Fruit fly (Drosophila melanogaster): ENCODE measurements around the gene CG32679.

CG32679 gene

DNA sequence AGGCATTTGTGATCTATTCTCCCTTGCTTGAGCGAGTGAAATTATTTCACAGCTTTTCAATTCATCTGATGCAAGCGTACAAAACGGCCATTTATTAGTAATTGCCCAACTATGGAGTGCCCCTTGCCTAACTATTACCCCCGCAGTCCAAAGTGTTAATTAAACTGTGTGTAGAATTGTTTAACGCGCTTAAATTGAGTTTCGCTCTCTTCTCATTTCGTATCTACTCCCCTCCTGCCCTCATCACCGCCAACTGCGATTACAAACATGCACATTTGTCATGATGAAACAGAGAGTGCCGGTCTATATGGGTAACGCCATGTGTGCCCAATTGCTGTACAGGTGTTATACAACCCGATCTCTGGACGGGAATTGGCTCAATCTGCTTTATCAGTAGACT lies 2.5 kb upstream of the CG32679 start:
- no peak for TF ChIP-seq ttk (optimal IDR thresholded peaks at IDR 0.05)
- no peak for TF ChIP-seq psq (optimal IDR thresholded peaks at IDR 0.05)
- no peak for TF ChIP-seq Myc (optimal IDR thresholded peaks at IDR 0.05)
- no peak for TF ChIP-seq Sin3A (optimal IDR thresholded peaks at IDR 0.05)
- no peak for TF ChIP-seq insv (optimal IDR thresholded peaks at IDR 0.05)
- TF ChIP-seq h (optimal IDR thresholded peaks at IDR 0.05), result no peak

dm6 chrX:10369315-10369714 lies 2.0 kb upstream of the CG32679 start:
- no peak for TF ChIP-seq h (optimal IDR thresholded peaks at IDR 0.05)
- TF ChIP-seq ttk (optimal IDR thresholded peaks at IDR 0.05), result no peak

- no peak for TF ChIP-seq h (optimal IDR thresholded peaks at IDR 0.05)
- no peak for TF ChIP-seq ttk (optimal IDR thresholded peaks at IDR 0.05)
- TF ChIP-seq insv (optimal IDR thresholded peaks at IDR 0.05), result no peak
- no peak for TF ChIP-seq Myc (optimal IDR thresholded peaks at IDR 0.05)
- TF ChIP-seq Sin3A (optimal IDR thresholded peaks at IDR 0.05), result no peak
- no peak for TF ChIP-seq psq (optimal IDR thresholded peaks at IDR 0.05)
These were observed 530 bp upstream of the CG32679 start, which contains the start of gene CG17841 for dm6 chrX:10367801-10368203. TSS of gene CG17841 (plus strand) at chrX:10368052.

DNA sequence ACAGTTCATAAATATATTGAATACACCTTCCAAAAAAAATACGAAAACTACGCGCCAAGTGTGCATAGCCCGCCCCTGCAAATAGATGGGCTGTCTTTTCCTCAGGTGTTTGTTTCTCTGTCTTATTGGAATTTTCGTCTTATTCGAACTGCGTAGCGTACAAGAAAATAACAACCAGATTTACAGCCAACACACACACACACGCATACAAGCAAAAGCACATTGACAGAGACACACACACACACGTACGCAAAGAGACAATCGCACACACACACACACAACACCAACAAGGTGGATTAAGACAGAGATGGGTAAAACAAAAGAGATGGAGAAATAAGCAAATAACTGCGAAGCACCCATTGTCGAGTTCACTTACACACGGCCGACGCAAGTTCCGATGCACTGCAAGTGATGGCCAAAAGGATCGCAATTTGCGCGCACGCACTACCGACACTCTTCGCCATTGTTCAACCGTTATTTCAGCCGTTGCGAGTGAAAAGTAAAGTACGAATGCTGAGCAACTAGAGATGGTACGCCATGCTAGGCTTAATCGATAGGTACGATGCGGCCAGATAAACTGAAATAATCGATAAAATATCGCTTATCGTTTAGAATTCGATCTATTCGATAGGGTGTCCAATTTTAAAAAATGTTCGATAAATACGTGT lies 1.4 kb downstream of the CG32679 start:
- TF ChIP-seq psq (optimal IDR thresholded peaks at IDR 0.05) (no peak), h (optimal IDR thresholded peaks at IDR 0.05) (no peak), Sin3A (optimal IDR thresholded peaks at IDR 0.05) (no peak), Myc (optimal IDR thresholded peaks at IDR 0.05) (no peak), insv (optimal IDR thresholded peaks at IDR 0.05) (no peak), ttk (optimal IDR thresholded peaks at IDR 0.05) (no peak)

dm6 chrX:10364556-10365227 lies 2.6 kb downstream of the CG32679 start:
- TF ChIP-seq Sin3A (optimal IDR thresholded peaks at IDR 0.05), result no peak
- TF ChIP-seq Myc (optimal IDR thresholded peaks at IDR 0.05), result no peak
- no peak for TF ChIP-seq insv (optimal IDR thresholded peaks at IDR 0.05)
- no peak for TF ChIP-seq h (optimal IDR thresholded peaks at IDR 0.05)
- TF ChIP-seq ttk (optimal IDR thresholded peaks at IDR 0.05), result no peak
- no peak for TF ChIP-seq psq (optimal IDR thresholded peaks at IDR 0.05)

DNA sequence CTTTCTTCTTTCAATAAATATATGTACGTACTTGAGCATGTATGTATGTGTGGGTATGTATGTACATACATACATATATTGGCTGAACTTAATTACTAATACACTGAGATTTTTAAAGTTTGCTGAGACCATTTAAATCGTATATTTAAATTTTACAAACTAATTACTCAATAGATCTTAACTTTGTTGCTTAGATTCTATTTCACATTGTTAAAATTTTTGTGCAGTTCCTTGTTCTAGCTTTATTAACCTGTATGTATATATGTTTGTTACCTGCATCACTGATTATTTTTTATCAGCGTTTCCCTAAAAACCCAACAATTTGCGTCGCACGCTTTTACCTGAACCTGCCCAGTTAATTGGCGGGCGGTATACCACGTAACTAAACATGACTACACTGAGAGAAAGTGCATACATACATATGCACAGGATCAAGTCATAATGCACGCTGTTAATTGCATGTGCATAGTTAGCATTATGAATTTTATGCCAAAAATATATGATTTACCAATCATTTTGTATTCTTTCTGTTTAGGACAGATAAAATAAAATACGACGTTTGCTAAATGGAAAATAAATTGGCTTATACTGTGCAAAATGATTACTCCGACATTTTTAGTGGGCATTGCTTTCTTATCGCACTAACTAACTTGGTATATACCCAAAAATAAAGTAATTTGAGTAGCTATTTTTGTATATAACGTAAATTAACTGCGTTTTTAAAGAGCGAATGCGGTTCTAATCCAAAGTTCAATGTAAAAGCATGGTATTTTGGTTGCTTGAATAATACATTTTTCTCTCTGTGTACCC lies 4.5 kb downstream of the CG32679 start:
- no peak for TF ChIP-seq psq (optimal IDR thresholded peaks at IDR 0.05)
- no peak for TF ChIP-seq Myc (optimal IDR thresholded peaks at IDR 0.05)
- no peak for TF ChIP-seq Sin3A (optimal IDR thresholded peaks at IDR 0.05)
- TF ChIP-seq insv (optimal IDR thresholded peaks at IDR 0.05), result no peak
- TF ChIP-seq ttk (optimal IDR thresholded peaks at IDR 0.05), result no peak
- no peak for TF ChIP-seq h (optimal IDR thresholded peaks at IDR 0.05)

DNA sequence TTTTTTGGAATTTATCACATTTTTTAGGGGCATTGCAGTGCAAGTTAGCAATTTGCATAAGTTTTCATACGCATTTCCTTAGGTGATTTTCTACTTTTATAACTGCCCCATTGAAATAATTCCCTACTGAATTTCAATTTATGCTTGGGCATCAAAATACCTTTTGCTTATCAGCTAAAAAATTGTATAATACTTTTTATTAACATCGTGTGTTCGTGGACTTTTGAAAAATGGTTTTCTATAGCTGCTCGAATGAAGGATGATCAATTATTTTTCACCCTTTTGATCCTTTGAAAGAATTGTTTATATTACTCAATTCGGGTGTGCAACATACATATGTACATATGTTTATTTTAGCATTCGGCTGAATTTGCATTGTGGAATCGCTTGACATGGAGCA lies 5.1 kb downstream of the CG32679 start:
- TF ChIP-seq h (optimal IDR thresholded peaks at IDR 0.05) (no peak), ttk (optimal IDR thresholded peaks at IDR 0.05) (no peak), psq (optimal IDR thresholded peaks at IDR 0.05) (no peak), insv (optimal IDR thresholded peaks at IDR 0.05) (no peak), Sin3A (optimal IDR thresholded peaks at IDR 0.05) (no peak), Myc (optimal IDR thresholded peaks at IDR 0.05) (no peak)

DNA sequence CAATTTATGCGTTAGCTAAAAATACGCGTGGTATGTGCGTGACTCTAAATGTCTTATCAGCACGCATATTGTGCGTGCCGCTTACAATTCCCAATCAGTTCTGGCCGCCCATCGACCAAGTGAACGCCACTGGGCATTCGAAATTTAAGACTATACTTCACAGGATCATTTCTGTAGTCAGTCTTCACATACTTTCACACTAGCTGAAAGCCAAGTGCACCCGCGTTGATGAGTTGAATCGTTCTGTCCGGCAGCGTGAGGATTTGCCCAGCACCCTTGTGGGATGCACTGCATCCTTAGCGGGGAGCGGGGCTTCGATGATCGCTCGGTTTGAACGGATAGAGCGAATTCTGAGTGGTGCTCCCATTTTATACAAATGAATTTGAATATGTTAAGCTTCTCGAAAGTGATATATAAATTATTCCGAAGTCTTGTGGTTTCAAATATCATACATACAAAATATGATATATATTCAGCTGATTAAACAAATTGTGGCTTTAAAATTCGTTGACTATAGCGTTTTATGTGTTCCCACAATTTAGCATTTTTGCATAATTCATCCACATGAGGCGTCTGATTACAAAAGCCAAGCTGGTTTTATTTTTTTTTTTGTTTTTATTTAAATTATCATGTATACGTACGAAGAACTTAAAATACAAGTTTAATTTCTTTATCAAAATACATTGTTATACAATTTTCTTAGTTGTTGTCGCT lies 19.1 kb downstream of the CG32679 start:
- no peak for TF ChIP-seq Sin3A (optimal IDR thresholded peaks at IDR 0.05)
- TF ChIP-seq ttk (optimal IDR thresholded peaks at IDR 0.05), result no peak
- no peak for TF ChIP-seq Myc (optimal IDR thresholded peaks at IDR 0.05)
- TF ChIP-seq h (optimal IDR thresholded peaks at IDR 0.05), result no peak
- no peak for TF ChIP-seq insv (optimal IDR thresholded peaks at IDR 0.05)
- no peak for TF ChIP-seq psq (optimal IDR thresholded peaks at IDR 0.05)

- TF ChIP-seq ttk (optimal IDR thresholded peaks at IDR 0.05) (no peak), psq (optimal IDR thresholded peaks at IDR 0.05) (no peak), Sin3A (optimal IDR thresholded peaks at IDR 0.05) (no peak)
These were observed 26.8 kb downstream of the CG32679 start for dm6 chrX:10340492-10340891.

- no peak for TF ChIP-seq Sin3A (optimal IDR thresholded peaks at IDR 0.05)
- no peak for TF ChIP-seq h (optimal IDR thresholded peaks at IDR 0.05)
- no peak for TF ChIP-seq ttk (optimal IDR thresholded peaks at IDR 0.05)
- TF ChIP-seq insv (optimal IDR thresholded peaks at IDR 0.05), result no peak
- no peak for TF ChIP-seq psq (optimal IDR thresholded peaks at IDR 0.05)
- TF ChIP-seq Myc (optimal IDR thresholded peaks at IDR 0.05), result no peak
These were observed 33.9 kb downstream of the CG32679 start, which contains the start of gene CG43740 for dm6 chrX:10333352-10333751. TSS of gene CG43740 (plus strand) at chrX:10333652.

- no peak for TF ChIP-seq Myc (optimal IDR thresholded peaks at IDR 0.05)
- no peak for TF ChIP-seq Sin3A (optimal IDR thresholded peaks at IDR 0.05)
- TF ChIP-seq psq (optimal IDR thresholded peaks at IDR 0.05), result no peak
- no peak for TF ChIP-seq insv (optimal IDR thresholded peaks at IDR 0.05)
- TF ChIP-seq ttk (optimal IDR thresholded peaks at IDR 0.05), result no peak
- no peak for TF ChIP-seq h (optimal IDR thresholded peaks at IDR 0.05)
These were observed 35.6 kb downstream of the CG32679 start, which contains the start of gene CG15306 for dm6 chrX:10331718-10332117. TSS of gene CG15306 (minus strand) at chrX:10331818.
